Worm (Caenorhabditis elegans): ENCODE results near the gene M60.4.

- TF ChIP-seq elt-2 (tag; optimal IDR thresholded peaks at IDR 0.05) (no peak), snpc-4 (tag; optimal IDR thresholded peaks at IDR 0.05) (no peak), nhr-11 (tag; optimal IDR thresholded peaks at IDR 0.05) (no peak), nhr-77 (tag; optimal IDR thresholded peaks at IDR 0.05) (no peak), nhr-43 (tag; optimal IDR thresholded peaks at IDR 0.05; ENCODE audit: poor library complexity, severe bottlenecking) (no peak), ztf-4 (tag; optimal IDR thresholded peaks at IDR 0.05) (no peak), ceh-82 (tag; optimal IDR thresholded peaks at IDR 0.05) (no peak), pha-4 (tag; optimal IDR thresholded peaks at IDR 0.05) (no peak)
Observed at ce11 chrX:8270971-8271553, 34.9 kb upstream of the M60.4 start, which contains the start of gene cutl-29.

All from whole organism, L3 larva.